Fruit fly (Drosophila melanogaster): Measurements from ENCODE around the gene CG9953.

The CG9953 gene

dm6 chr3L:7008351-7008750, 38.9 kb downstream of the CG9953 start (continued):
- TF ChIP-seq slou (GFP tag; optimal IDR thresholded peaks at IDR 0.05) (peak; percentile 52), Sry-β (GFP tag; optimal IDR thresholded peaks at IDR 0.05) (no peak), CG3407 (GFP tag; optimal IDR thresholded peaks at IDR 0.05) (peak; percentile 55), CG34376 (GFP tag; optimal IDR thresholded peaks at IDR 0.05) (peak; percentile 53), CHES-1-like (GFP tag; optimal IDR thresholded peaks at IDR 0.05) (no peak), Scr (GFP tag; IDR thresholded peaks at IDR 0.05; ENCODE audit: partially characterized antibody) (no peak), CG15269 (tag; optimal IDR thresholded peaks at IDR 0.05) (peak; percentile 93), CG2120 (GFP tag; optimal IDR thresholded peaks at IDR 0.05) (peak; percentile 66), CG18764 (GFP tag; optimal IDR thresholded peaks at IDR 0.05) (peak; percentile 70), CG11093 (GFP tag; IDR thresholded peaks at IDR 0.05) (no peak), gem (tag; optimal IDR thresholded peaks at IDR 0.05) (peak; percentile 93), Elba2 (GFP tag; optimal IDR thresholded peaks at IDR 0.05) (no peak), Taf1 (GFP tag; IDR thresholded peaks at IDR 0.05) (no peak), CG1602 (GFP tag; optimal IDR thresholded peaks at IDR 0.05) (peak; percentile 66), shn (GFP tag; optimal IDR thresholded peaks at IDR 0.05) (no peak), CG13123 (GFP tag; optimal IDR thresholded peaks at IDR 0.05) (peak; percentile 53), CG7839 (tag; optimal IDR thresholded peaks at IDR 0.05) (peak; percentile 94), CG2875 (GFP tag; optimal IDR thresholded peaks at IDR 0.05) (peak; percentile 49), CG10366 (GFP tag; IDR thresholded peaks at IDR 0.05) (peak; percentile 59), CG14014 (GFP tag; IDR thresholded peaks at IDR 0.05) (peak; percentile 72), Mes4 (GFP tag; optimal IDR thresholded peaks at IDR 0.05) (peak; percentile 29), Ptx1 (GFP tag; IDR thresholded peaks at IDR 0.05) (peak; percentile 77), rib (GFP tag; IDR thresholded peaks at IDR 0.05) (no peak), CG15011 (GFP tag; optimal IDR thresholded peaks at IDR 0.05) (peak; percentile 75), Poxn (GFP tag; IDR thresholded peaks at IDR 0.05) (no peak), CG6254 (GFP tag; optimal IDR thresholded peaks at IDR 0.05) (peak; percentile 68), ash1 (GFP tag; optimal IDR thresholded peaks at IDR 0.05) (no peak), CG13287 (GFP tag; IDR thresholded peaks at IDR 0.05; ENCODE audit: partially characterized antibody) (no peak), B-H2 (GFP tag; optimal IDR thresholded peaks at IDR 0.05) (no peak), ems (GFP tag; optimal IDR thresholded peaks at IDR 0.05) (peak; percentile 40), CG14860 (GFP tag; IDR thresholded peaks at IDR 0.05; ENCODE audit: partially characterized antibody) (no peak), CG32767 (GFP tag; IDR thresholded peaks at IDR 0.05) (peak; percentile 61), ATbp (GFP tag; optimal IDR thresholded peaks at IDR 0.05) (peak; percentile 65), bigmax (GFP tag; optimal IDR thresholded peaks at IDR 0.05) (no peak), amos (GFP tag; IDR thresholded peaks at IDR 0.05; ENCODE audit: partially characterized antibody) (no peak), CG12769 (tag; optimal IDR thresholded peaks at IDR 0.05) (peak; percentile 8), CG8281 (tag; optimal IDR thresholded peaks at IDR 0.05) (peak; percentile 73), D (optimal IDR thresholded peaks at IDR 0.05) (no peak), D (GFP tag; optimal IDR thresholded peaks at IDR 0.05) (peak; percentile 88), crol (GFP tag; IDR thresholded peaks at IDR 0.05) (no peak), CG6791 (GFP tag; IDR thresholded peaks at IDR 0.05; ENCODE audit: partially characterized antibody) (no peak), Rx (GFP tag; IDR thresholded peaks at IDR 0.05) (no peak), CG11723 (GFP tag; optimal IDR thresholded peaks at IDR 0.05) (peak; percentile 66), sna (GFP tag; IDR thresholded peaks at IDR 0.05; ENCODE audit: partially characterized antibody) (no peak), mam (GFP tag; optimal IDR thresholded peaks at IDR 0.05) (peak; percentile 69), ssp (GFP tag; IDR thresholded peaks at IDR 0.05) (peak; percentile 48), z (GFP tag; IDR thresholded peaks at IDR 0.05) (no peak), PHDP (tag; optimal IDR thresholded peaks at IDR 0.05) (peak; percentile 92), CG12299 (tag; optimal IDR thresholded peaks at IDR 0.05) (peak; percentile 23), E2f2 (GFP tag; IDR thresholded peaks at IDR 0.05) (peak; percentile 55; the same call in 1 of the 2 replicates), CG10274 (GFP tag; optimal IDR thresholded peaks at IDR 0.05) (peak; percentile 50), br (optimal IDR thresholded peaks at IDR 0.05) (no peak)

Measured in whole organism, embryonic.